Worm (Caenorhabditis elegans): ENCODE data around the gene T05B9.2.

Gene T05B9.2

DNA sequence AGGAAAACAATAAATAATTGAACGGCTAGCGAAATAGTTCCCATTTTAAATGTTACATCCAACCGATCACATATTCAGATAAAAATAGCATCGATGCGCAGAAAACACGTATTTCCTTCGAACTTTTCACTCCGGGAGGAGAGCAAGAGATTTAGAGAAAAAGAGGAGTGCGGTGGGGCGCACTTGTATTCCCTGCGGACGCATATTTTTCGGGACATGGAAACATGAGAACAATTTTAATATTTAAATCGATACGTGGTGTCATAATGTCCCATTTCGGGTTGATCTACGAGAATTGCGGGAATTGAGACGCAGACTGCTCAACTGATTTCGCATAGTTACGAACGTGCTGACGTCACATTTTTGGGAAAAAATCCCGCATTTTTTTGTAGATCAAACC, 37.8 kb downstream of the T05B9.2 start, which contains the start of gene C47G2.4 (continued):
- no peak for TF ChIP-seq daf-16 (GFP tag; optimal IDR thresholded peaks at IDR 0.05)
- peak; percentile 46 for TF ChIP-seq daf-16 (tag; optimal IDR thresholded peaks at IDR 0.05)
- TF ChIP-seq F49E8.2 (tag; optimal IDR thresholded peaks at IDR 0.05; ENCODE audit: borderline replicate concordance): no peak
- TF ChIP-seq lsy-2 (tag; optimal IDR thresholded peaks at IDR 0.05): peak in 1 of 2 experiments; percentile 76
- no peak for TF ChIP-seq F37D6.2 (tag; optimal IDR thresholded peaks at IDR 0.05)
- no peak for TF ChIP-seq nhr-11 (tag; optimal IDR thresholded peaks at IDR 0.05)
- 0 out of 2 replicates have a peak, but pooled peaks have one; percentile 11 for TF ChIP-seq nhr-42 (GFP tag; IDR thresholded peaks at IDR 0.05)
- peak; percentile 40 for TF ChIP-seq fkh-10 (GFP tag; optimal IDR thresholded peaks at IDR 0.05)
- no peak for TF ChIP-seq mdl-1 (tag; optimal IDR thresholded peaks at IDR 0.05)
- no peak for TF ChIP-seq saeg-2 (GFP tag; IDR thresholded peaks at IDR 0.05)
- no peak for TF ChIP-seq ceh-20 (GFP tag; IDR thresholded peaks at IDR 0.05)
- TF ChIP-seq gei-8 (GFP tag; optimal IDR thresholded peaks at IDR 0.05): no peak
- TF ChIP-seq dmd-8 (GFP tag; IDR thresholded peaks at IDR 0.05): no peak
- TF ChIP-seq unc-39 (tag; optimal IDR thresholded peaks at IDR 0.05): no peak
- TF ChIP-seq mep-1 (tag; optimal IDR thresholded peaks at IDR 0.05): peak; percentile 54
- no peak for TF ChIP-seq nhr-77 (tag; optimal IDR thresholded peaks at IDR 0.05)
- no peak for TF ChIP-seq zfp-2 (tag; optimal IDR thresholded peaks at IDR 0.05)
- TF ChIP-seq ztf-7 (tag; optimal IDR thresholded peaks at IDR 0.05): no peak
- TF ChIP-seq nhr-6 (tag; optimal IDR thresholded peaks at IDR 0.05): no peak
- TF ChIP-seq hlh-30 (tag; optimal IDR thresholded peaks at IDR 0.05; ENCODE audit: insufficient read depth): peak; percentile 38
- TF ChIP-seq tra-1 (GFP tag; IDR thresholded peaks at IDR 0.05): no peak
- no peak for TF ChIP-seq lir-3 (tag; optimal IDR thresholded peaks at IDR 0.05)
- no peak for TF ChIP-seq nhr-237 (tag; optimal IDR thresholded peaks at IDR 0.05)
- TF ChIP-seq spr-3 (GFP tag; optimal IDR thresholded peaks at IDR 0.05): no peak
- no peak for TF ChIP-seq fos-1 (tag; optimal IDR thresholded peaks at IDR 0.05)
- peak; percentile 51; the same call in 1 of the 2 replicates for TF ChIP-seq T26A8.4 (GFP tag; IDR thresholded peaks at IDR 0.05)
- TF ChIP-seq dmd-9 (GFP tag; IDR thresholded peaks at IDR 0.05): no peak
- TF ChIP-seq dve-1 (tag; optimal IDR thresholded peaks at IDR 0.05; ENCODE audit: insufficient read depth): peak; percentile 64
- no peak for TF ChIP-seq vab-7 (GFP tag; IDR thresholded peaks at IDR 0.05)

DNA sequence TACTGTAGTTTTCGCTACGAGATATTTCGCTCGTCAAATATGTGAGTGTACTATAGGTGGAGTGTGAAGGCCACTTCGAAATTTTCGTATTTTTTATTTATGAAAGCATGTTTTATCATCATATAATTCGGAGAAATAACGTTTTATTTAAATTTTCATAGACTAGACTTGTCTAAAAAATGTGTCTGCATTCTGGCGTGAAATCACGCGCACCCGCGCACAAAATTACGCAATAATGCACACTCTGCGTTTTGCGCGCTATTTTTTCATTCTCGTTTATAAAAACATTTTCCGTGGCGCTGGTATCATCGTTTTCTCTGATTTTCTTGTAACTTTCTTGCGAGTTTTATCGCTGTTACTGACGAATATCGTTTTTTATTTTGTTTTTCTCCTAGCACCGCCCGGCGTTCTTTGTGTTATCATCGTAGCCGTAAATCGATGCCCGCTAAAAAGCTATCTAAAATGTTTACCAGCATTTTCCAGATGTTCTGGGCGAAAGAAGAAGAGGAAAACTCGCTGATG, 41.6 kb downstream of the T05B9.2 start, which contains the start of gene saps-1:
TSS of gene saps-1 (plus strand) at position 472 of the 522 bp plus-strand sequence.
- TF ChIP-seq ces-1 (GFP tag; optimal IDR thresholded peaks at IDR 0.05) (no peak), unc-130 (GFP tag; optimal IDR thresholded peaks at IDR 0.05) (peak; percentile 59), hlh-30 (tag; optimal IDR thresholded peaks at IDR 0.05; ENCODE audit: insufficient read depth) (peak; percentile 44), daf-16 (GFP tag; optimal IDR thresholded peaks at IDR 0.05) (no peak), daf-16 (tag; optimal IDR thresholded peaks at IDR 0.05) (peak; percentile 15), dpl-1 (GFP tag; optimal IDR thresholded peaks at IDR 0.05) (peak; percentile 41), lsy-2 (tag; optimal IDR thresholded peaks at IDR 0.05) (peak in 1 of 2 experiments; percentile 43), mep-1 (tag; optimal IDR thresholded peaks at IDR 0.05) (peak; percentile 0), nhr-28 (tag; optimal IDR thresholded peaks at IDR 0.05) (peak; percentile 14), mes-2 (tag; optimal IDR thresholded peaks at IDR 0.05; ENCODE audit: poor library complexity, severe bottlenecking) (peak; percentile 65), hmg-1.1 (GFP tag; IDR thresholded peaks at IDR 0.05) (0 out of 2 replicates have a peak, but pooled peaks have one; percentile 46), nhr-111 (GFP tag; optimal IDR thresholded peaks at IDR 0.05) (no peak), pqm-1 (tag; optimal IDR thresholded peaks at IDR 0.05) (no peak), hlh-11 (tag; optimal IDR thresholded peaks at IDR 0.05) (peak; percentile 13), arid-1 (GFP tag; conservative IDR thresholded peaks at IDR 0.05) (0 out of 2 replicates have a peak, but pooled peaks have one; percentile 38), lin-38 (GFP tag; IDR thresholded peaks at IDR 0.05) (peak; percentile 76)
